Worm (Caenorhabditis elegans): ENCODE data around the gene sfxn-2.

The sfxn-2 gene

ce11 chrX:7988457-7988856, 30.4 kb upstream of the sfxn-2 start:
- TF ChIP-seq nhr-76 (tag; optimal IDR thresholded peaks at IDR 0.05) (no peak), aly-2 (tag; optimal IDR thresholded peaks at IDR 0.05) (no peak), ztf-4 (tag; optimal IDR thresholded peaks at IDR 0.05) (no peak), ceh-9 (tag; optimal IDR thresholded peaks at IDR 0.05) (no peak), egl-5 (tag; optimal IDR thresholded peaks at IDR 0.05) (no peak), pqm-1 (tag; optimal IDR thresholded peaks at IDR 0.05) (no peak), jun-1 (tag; optimal IDR thresholded peaks at IDR 0.05) (no peak), unc-39 (tag; optimal IDR thresholded peaks at IDR 0.05) (no peak), snpc-4 (tag; optimal IDR thresholded peaks at IDR 0.05) (no peak), mml-1 (tag; optimal IDR thresholded peaks at IDR 0.05) (no peak), nhr-11 (tag; optimal IDR thresholded peaks at IDR 0.05) (no peak), nhr-237 (tag; optimal IDR thresholded peaks at IDR 0.05) (no peak), lsy-12 (tag; optimal IDR thresholded peaks at IDR 0.05) (no peak), fkh-10 (GFP tag; optimal IDR thresholded peaks at IDR 0.05) (no peak), nhr-12 (tag; optimal IDR thresholded peaks at IDR 0.05) (no peak), nhr-23 (tag; optimal IDR thresholded peaks at IDR 0.05) (no peak)

ce11 chrX:7986892-7987291, 28.8 kb upstream of the sfxn-2 start:
- TF ChIP-seq nhr-237 (tag; optimal IDR thresholded peaks at IDR 0.05), result no peak
- TF ChIP-seq eor-1 (tag; optimal IDR thresholded peaks at IDR 0.05), result no peak
- no peak for TF ChIP-seq pqm-1 (tag; optimal IDR thresholded peaks at IDR 0.05)
- TF ChIP-seq elt-2 (tag; optimal IDR thresholded peaks at IDR 0.05), result peak; percentile 73
- TF ChIP-seq nfya-1 (tag; optimal IDR thresholded peaks at IDR 0.05; ENCODE audit: insufficient read depth), result peak; percentile 17
- TF ChIP-seq nhr-23 (tag; optimal IDR thresholded peaks at IDR 0.05), result peak; percentile 88
- TF ChIP-seq egl-27 (tag; optimal IDR thresholded peaks at IDR 0.05), result no peak
- TF ChIP-seq snpc-4 (tag; optimal IDR thresholded peaks at IDR 0.05), result no peak
- TF ChIP-seq elt-3 (tag; optimal IDR thresholded peaks at IDR 0.05), result peak in 2 of 3 experiments; percentile 74 to 93
- TF ChIP-seq nhr-25 (tag; optimal IDR thresholded peaks at IDR 0.05), result peak; percentile 82
- no peak for TF ChIP-seq mdl-1 (tag; optimal IDR thresholded peaks at IDR 0.05)
- peak; percentile 57 for TF ChIP-seq unc-62 (GFP tag; optimal IDR thresholded peaks at IDR 0.05)
- TF ChIP-seq sea-2 (GFP tag; optimal IDR thresholded peaks at IDR 0.05), result no peak
- TF ChIP-seq ztf-11 (tag; optimal IDR thresholded peaks at IDR 0.05), result no peak
- TF ChIP-seq pha-4 (tag; optimal IDR thresholded peaks at IDR 0.05), result peak; percentile 18
- peak; percentile 73 for TF ChIP-seq nhr-43 (tag; optimal IDR thresholded peaks at IDR 0.05; ENCODE audit: poor library complexity, severe bottlenecking)
- no peak for TF ChIP-seq ZK546.5 (tag; optimal IDR thresholded peaks at IDR 0.05)
- TF ChIP-seq jun-1 (tag; optimal IDR thresholded peaks at IDR 0.05), result peak; percentile 76
- TF ChIP-seq aly-2 (tag; optimal IDR thresholded peaks at IDR 0.05), result no peak
- TF ChIP-seq nhr-11 (tag; optimal IDR thresholded peaks at IDR 0.05), result no peak
- TF ChIP-seq ceh-9 (tag; optimal IDR thresholded peaks at IDR 0.05), result no peak
- peak; percentile 80 for TF ChIP-seq ceh-28 (tag; optimal IDR thresholded peaks at IDR 0.05)

ce11 chrX:7985495-7986029, 27.5 kb upstream of the sfxn-2 start, which contains the start of gene F45E1.4:
TSS of gene F45E1.4 (plus strand) at chrX:7985979.
- TF ChIP-seq nhr-25 (tag; optimal IDR thresholded peaks at IDR 0.05), result no peak
- TF ChIP-seq ZK546.5 (tag; optimal IDR thresholded peaks at IDR 0.05), result no peak
- no peak for TF ChIP-seq fkh-2 (tag; optimal IDR thresholded peaks at IDR 0.05)
- TF ChIP-seq ceh-9 (tag; optimal IDR thresholded peaks at IDR 0.05), result no peak
- TF ChIP-seq nhr-23 (tag; optimal IDR thresholded peaks at IDR 0.05), result peak; percentile 37
- TF ChIP-seq skn-1 (tag; optimal IDR thresholded peaks at IDR 0.05), result no peak
- no peak for TF ChIP-seq ztf-4 (tag; optimal IDR thresholded peaks at IDR 0.05)
- peak in 1 of 3 experiments; percentile 54 for TF ChIP-seq elt-3 (tag; optimal IDR thresholded peaks at IDR 0.05)
- no peak for TF ChIP-seq pha-4 (tag; optimal IDR thresholded peaks at IDR 0.05)
- no peak for TF ChIP-seq mml-1 (tag; optimal IDR thresholded peaks at IDR 0.05)
- TF ChIP-seq ceh-28 (tag; optimal IDR thresholded peaks at IDR 0.05), result peak; percentile 70
- TF ChIP-seq nhr-43 (tag; optimal IDR thresholded peaks at IDR 0.05; ENCODE audit: poor library complexity, severe bottlenecking), result peak; percentile 21

- TF ChIP-seq nhr-25 (tag; optimal IDR thresholded peaks at IDR 0.05) (peak; percentile 61), nhr-11 (tag; optimal IDR thresholded peaks at IDR 0.05) (no peak)
Observed at ce11 chrX:7984742-7985141, 26.6 kb upstream of the sfxn-2 start.

- no peak for TF ChIP-seq lin-39 (tag; optimal IDR thresholded peaks at IDR 0.05)
- TF ChIP-seq ztf-4 (tag; optimal IDR thresholded peaks at IDR 0.05), result no peak
- no peak for TF ChIP-seq elt-2 (tag; optimal IDR thresholded peaks at IDR 0.05)
- TF ChIP-seq elt-3 (tag; optimal IDR thresholded peaks at IDR 0.05), result no peak
- TF ChIP-seq mml-1 (tag; optimal IDR thresholded peaks at IDR 0.05), result no peak
- TF ChIP-seq ceh-82 (tag; optimal IDR thresholded peaks at IDR 0.05), result no peak
- TF ChIP-seq daf-12 (tag; optimal IDR thresholded peaks at IDR 0.05), result no peak
- no peak for TF ChIP-seq aly-2 (tag; optimal IDR thresholded peaks at IDR 0.05)
- TF ChIP-seq unc-62 (GFP tag; optimal IDR thresholded peaks at IDR 0.05), result no peak
- TF ChIP-seq lin-15B (tag; optimal IDR thresholded peaks at IDR 0.05), result no peak
- no peak for TF ChIP-seq zag-1 (tag; optimal IDR thresholded peaks at IDR 0.05)
- TF ChIP-seq nhr-12 (tag; optimal IDR thresholded peaks at IDR 0.05), result no peak
- no peak for TF ChIP-seq nhr-77 (tag; optimal IDR thresholded peaks at IDR 0.05)
Observed at ce11 chrX:7982047-7982446, 23.9 kb upstream of the sfxn-2 start, which contains the start of gene his-71. TSS of gene his-71 (minus strand) at chrX:7982070.
